Fruit fly (Drosophila melanogaster): ENCODE results near the gene hid.

The hid gene

DNA sequence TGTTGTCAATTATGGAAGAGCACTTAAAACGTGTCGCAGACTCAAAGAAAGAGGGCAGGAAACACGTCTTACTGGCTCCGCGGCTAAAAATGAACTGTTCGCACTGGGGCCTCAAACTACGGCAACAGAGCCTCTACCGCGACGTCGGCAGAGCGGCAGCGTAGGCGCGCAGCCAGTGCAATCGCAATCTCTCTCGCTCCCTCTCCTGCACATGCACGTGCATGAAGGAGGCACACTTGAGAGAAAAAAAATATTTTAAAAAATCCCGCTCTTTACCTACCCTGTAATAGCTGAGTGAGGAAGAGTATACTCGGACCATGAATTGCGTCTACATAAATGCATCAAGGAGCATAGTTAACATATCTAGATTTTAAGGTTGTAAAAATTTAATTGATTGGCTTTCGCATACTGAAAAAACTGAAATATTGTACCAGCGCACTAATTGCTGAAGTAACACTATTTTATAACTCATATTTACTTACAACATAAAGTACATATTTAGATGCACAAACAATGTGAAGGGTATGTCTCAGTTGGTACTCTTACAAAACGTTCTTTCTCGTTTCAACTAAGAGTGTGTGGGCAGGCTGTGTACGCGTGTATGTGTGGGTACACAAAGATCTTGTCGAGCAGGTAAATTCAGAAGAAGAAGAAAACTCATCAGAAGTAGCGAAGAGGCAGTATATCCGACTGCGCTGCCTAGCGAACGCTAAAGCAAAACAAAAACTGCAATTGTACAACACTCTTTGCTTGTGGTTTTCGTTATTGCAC is at the start of gene hid (continued):
- TF ChIP-seq Xrp1 (GFP tag; IDR thresholded peaks at IDR 0.05), result peak; percentile 91
- TF ChIP-seq Atf6 (GFP tag; IDR thresholded peaks at IDR 0.05), result peak; percentile 67; the same call in 1 of the 2 replicates
- TF ChIP-seq CG11696 (GFP tag; IDR thresholded peaks at IDR 0.05), result peak; percentile 57
- peak; percentile 72 for TF ChIP-seq en (GFP tag; optimal IDR thresholded peaks at IDR 0.05)
- peak; percentile 70 to 96 for TF ChIP-seq eve (GFP tag; optimal IDR thresholded peaks at IDR 0.05)
- peak; percentile 81 for TF ChIP-seq CG9437 (GFP tag; optimal IDR thresholded peaks at IDR 0.05)
- peak; percentile 86 for TF ChIP-seq Neu2 (GFP tag; optimal IDR thresholded peaks at IDR 0.05; ENCODE audit: borderline replicate concordance)
- TF ChIP-seq slbo (GFP tag; IDR thresholded peaks at IDR 0.05), result no peak; the same call in none of the 2 replicates
- peak; percentile 78 for TF ChIP-seq Blimp-1 (GFP tag; optimal IDR thresholded peaks at IDR 0.05)
- peak; percentile 51 for TF ChIP-seq CG15011 (GFP tag; optimal IDR thresholded peaks at IDR 0.05)
- TF ChIP-seq CG7556 (GFP tag; optimal IDR thresholded peaks at IDR 0.05), result peak; percentile 88
- TF ChIP-seq CG15696 (tag; optimal IDR thresholded peaks at IDR 0.05), result peak; percentile 91
- peak; percentile 88 for TF ChIP-seq pum (GFP tag; optimal IDR thresholded peaks at IDR 0.05)
- peak; percentile 47 for TF ChIP-seq sima (GFP tag; optimal IDR thresholded peaks at IDR 0.05)
- no peak for TF ChIP-seq CG16779 (GFP tag; IDR thresholded peaks at IDR 0.05)
- no peak; the same call in 2 of the 3 replicates for TF ChIP-seq CG11456 (GFP tag; IDR thresholded peaks at IDR 0.05)
- no peak for TF ChIP-seq pzg (GFP tag; optimal IDR thresholded peaks at IDR 0.05)
- TF ChIP-seq CG31224 (GFP tag; IDR thresholded peaks at IDR 0.05), result peak; percentile 60; the same call in 1 of the 2 replicates
- peak; percentile 79 for TF ChIP-seq Sox102F (GFP tag; optimal IDR thresholded peaks at IDR 0.05)
- TF ChIP-seq CG2199 (GFP tag; IDR thresholded peaks at IDR 0.05), result peak; percentile 57; the same call in 1 of the 3 replicates
- TF ChIP-seq dysf (GFP tag; IDR thresholded peaks at IDR 0.05), result peak; percentile 88
- TF ChIP-seq CG1024 (GFP tag; IDR thresholded peaks at IDR 0.05), result peak; percentile 34; the same call in 1 of the 2 replicates
- peak; percentile 52; the same call in 1 of the 2 replicates for TF ChIP-seq gt (GFP tag; IDR thresholded peaks at IDR 0.05)
- TF ChIP-seq CG15479 (GFP tag; optimal IDR thresholded peaks at IDR 0.05), result peak; percentile 94
- peak; percentile 79 for TF ChIP-seq HLH54F (GFP tag; optimal IDR thresholded peaks at IDR 0.05)
- TF ChIP-seq CG12236 (GFP tag; optimal IDR thresholded peaks at IDR 0.05), result peak; percentile 69
- TF ChIP-seq ems (GFP tag; optimal IDR thresholded peaks at IDR 0.05), result peak; percentile 88
- TF ChIP-seq ase (GFP tag; IDR thresholded peaks at IDR 0.05), result peak; percentile 71
- peak; percentile 90 for TF ChIP-seq Atf-2 (GFP tag; optimal IDR thresholded peaks at IDR 0.05)
- peak; percentile 63 to 84 for TF ChIP-seq Trl (optimal IDR thresholded peaks at IDR 0.05)
- TF ChIP-seq Trl (GFP tag; optimal IDR thresholded peaks at IDR 0.05), result peak; percentile 86
- TF ChIP-seq Doc3 (GFP tag; IDR thresholded peaks at IDR 0.05; ENCODE audit: partially characterized antibody), result no peak
- peak; percentile 54 for TF ChIP-seq CG10274 (GFP tag; optimal IDR thresholded peaks at IDR 0.05)
- peak; percentile 87 for TF ChIP-seq CG13424 (tag; optimal IDR thresholded peaks at IDR 0.05)
- TF ChIP-seq BEAF-32 (GFP tag; optimal IDR thresholded peaks at IDR 0.05), result no peak
- TF ChIP-seq psq (GFP tag; optimal IDR thresholded peaks at IDR 0.05), result peak; percentile 82
- TF ChIP-seq CG4424 (GFP tag; optimal IDR thresholded peaks at IDR 0.05), result no peak
- peak; percentile 90 for TF ChIP-seq zen (tag; optimal IDR thresholded peaks at IDR 0.05)
- TF ChIP-seq dimm (GFP tag; IDR thresholded peaks at IDR 0.05), result no peak; the same call in 1 of the 2 replicates
- peak; percentile 54; the same call in 1 of the 2 replicates for TF ChIP-seq bbx (GFP tag; IDR thresholded peaks at IDR 0.05; ENCODE audit: partially characterized antibody)
- peak; percentile 98 for TF ChIP-seq Ets65A (GFP tag)
- TF ChIP-seq sr (GFP tag; IDR thresholded peaks at IDR 0.05), result peak; percentile 43; the same call in 1 of the 3 replicates
- TF ChIP-seq Antp (GFP tag; optimal IDR thresholded peaks at IDR 0.05), result peak; percentile 80
- TF ChIP-seq nom (GFP tag; optimal IDR thresholded peaks at IDR 0.05), result peak; percentile 82
- TF ChIP-seq toy (GFP tag; IDR thresholded peaks at IDR 0.05), result no peak
- TF ChIP-seq ERR (GFP tag; optimal IDR thresholded peaks at IDR 0.05), result peak; percentile 70
- TF ChIP-seq CG12299 (tag; optimal IDR thresholded peaks at IDR 0.05), result peak; percentile 60
- TF ChIP-seq tll (GFP tag; optimal IDR thresholded peaks at IDR 0.05), result peak; percentile 82 to 98
- peak; percentile 17 for TF ChIP-seq kah (GFP tag; optimal IDR thresholded peaks at IDR 0.05)

Measured in whole organism, embryonic.